Worm (Caenorhabditis elegans) whole organism, young adult: ENCODE data around the gene K12G11.6.

ENCODE experiments used
- B0019.2 ChIP-seq: fragments of 200-800 bp; sonication (Bioruptor generic); conservative IDR thresholded peaks from 2 replicates; pipeline ENCODE4 v1.3.6; 2022; ENCODE audit warnings: missing genetic modification reagents, missing genetic modification characterization, missing compliant biosample characterization
- B0035.1 ChIP-seq: sonication (generic microtip); optimal IDR thresholded peaks from 2 replicates; lab custom pipeline; 2016; ENCODE audit warnings: missing genetic modification characterization, mild to moderate bottlenecking, missing compliant biosample characterization, missing genotype, missing genetic modification reagents
- B0261.1 ChIP-seq: sonication (generic microtip); optimal IDR thresholded peaks from 2 replicates; lab custom pipeline; 2016; ENCODE audit warnings: mild to moderate bottlenecking, missing genetic modification characterization, moderate library complexity, missing compliant biosample characterization
- C06A6.2 ChIP-seq: fragments of 200-800 bp; sonication (Bioruptor generic); conservative IDR thresholded peaks from 2 replicates; pipeline ENCODE4 v1.3.6; 2022; ENCODE audit warnings: missing genetic modification characterization, missing compliant biosample characterization
- F10E7.11 ChIP-seq: sonication (generic microtip); optimal IDR thresholded peaks from 2 replicates; lab custom pipeline; 2017; ENCODE audit warnings: mild to moderate bottlenecking, missing genetic modification characterization, moderate library complexity, missing compliant biosample characterization
- K11D2.4 ChIP-seq: fragments of 200-800 bp; sonication (Bioruptor generic); IDR thresholded peaks from 2 replicates; pipeline ENCODE4 v1.3.6; 2022; ENCODE audit warnings: missing genetic modification reagents, missing genetic modification characterization, missing compliant biosample characterization
- K12H6.12 ChIP-seq: fragments of 200-800 bp; sonication (Bioruptor generic); optimal IDR thresholded peaks from 2 replicates; lab custom pipeline; 2018; ENCODE audit warnings: mild to moderate bottlenecking, missing genetic modification characterization, missing compliant biosample characterization
- Y56A3A.18 ChIP-seq: fragments of 200-800 bp; sonication (Bioruptor generic); IDR thresholded peaks from 2 replicates; pipeline ENCODE4 v1.3.6; 2022; ENCODE audit warnings: missing genetic modification reagents, missing genetic modification characterization, missing compliant biosample characterization
- Y67H2A.10 ChIP-seq: fragments of 200-800 bp; sonication (Bioruptor generic); conservative IDR thresholded peaks from 2 replicates; pipeline ENCODE4 v1.3.6; 2022; ENCODE audit warnings: missing genetic modification reagents, missing genetic modification characterization, missing compliant biosample characterization
- Y79H2A.3 ChIP-seq: fragments of 200-800 bp; sonication (Bioruptor generic); conservative IDR thresholded peaks from 2 replicates; pipeline ENCODE4 v1.3.6; 2022; ENCODE audit warnings: missing genetic modification reagents, missing genetic modification characterization, missing compliant biosample characterization
- aptf-2 ChIP-seq: fragments of 200-800 bp; sonication (Bioruptor generic); conservative IDR thresholded peaks from 2 replicates; pipeline ENCODE4 v1.3.6; 2022; ENCODE audit warnings: missing genetic modification reagents, missing genetic modification characterization, missing compliant biosample characterization
- cebp-1 ChIP-seq, 2 experiments: fragments of 200-800 bp in 1 of 2; sonication (Bioruptor generic) in 1 of 2; sonication (generic microtip) in 1 of 2; IDR thresholded peaks in 1 of 2; optimal IDR thresholded peaks in 1 of 2; 2 replicates each; pipeline versions ENCODE4 v1.3.6 to Lab custom; 2017 to 2022; ENCODE audit warnings: missing compliant biosample characterization in 2 of 2, missing genetic modification characterization in 2 of 2, mild to moderate bottlenecking in 1 of 2, missing genetic modification reagents in 1 of 2, moderate library complexity in 1 of 2
- ceh-27 ChIP-seq: fragments of 200-800 bp; sonication (Bioruptor generic); optimal IDR thresholded peaks from 2 replicates; lab custom pipeline; 2018; ENCODE audit warnings: mild to moderate bottlenecking, missing genetic modification characterization, moderate library complexity, missing compliant biosample characterization
- chd-7 ChIP-seq: sonication (generic microtip); optimal IDR thresholded peaks from 2 replicates; lab custom pipeline; 2016; ENCODE audit warnings: mild to moderate bottlenecking, missing genetic modification characterization, moderate library complexity, missing compliant biosample characterization
- die-1 ChIP-seq: sonication (generic microtip); optimal IDR thresholded peaks from 2 replicates; lab custom pipeline; 2016; ENCODE audit warnings: missing genotype, mild to moderate bottlenecking, missing genetic modification characterization, missing compliant biosample characterization
- dox-1 ChIP-seq: fragments of 200-800 bp; sonication (Bioruptor generic); IDR thresholded peaks from 2 replicates; pipeline ENCODE4 v1.3.6; 2022; ENCODE audit warnings: missing genetic modification reagents, missing genetic modification characterization, missing compliant biosample characterization
- hmg-1.2 ChIP-seq: fragments of 200-800 bp; sonication (Bioruptor generic); IDR thresholded peaks from 2 replicates; pipeline ENCODE4 v1.3.6; 2022; ENCODE audit warnings: missing genetic modification reagents, missing genetic modification characterization, missing compliant biosample characterization
- lag-1 ChIP-seq: fragments of 200-800 bp; sonication (Bioruptor generic); IDR thresholded peaks from 2 replicates; pipeline ENCODE4 v1.3.6; 2022; ENCODE audit warnings: missing genetic modification reagents, missing genetic modification characterization, missing compliant biosample characterization
- let-526 ChIP-seq: fragments of 200-800 bp; sonication (Bioruptor generic); IDR thresholded peaks from 2 replicates; pipeline ENCODE4 v1.3.6; 2022; ENCODE audit warnings: missing genetic modification reagents, missing genetic modification characterization, missing compliant biosample characterization
- let-607 ChIP-seq, 2 experiments: fragments of 200-800 bp in 1 of 2; sonication (Bioruptor generic) in 1 of 2; sonication (generic microtip) in 1 of 2; optimal IDR thresholded peaks; 2 replicates each; lab custom pipeline; 2016 to 2018; ENCODE audit warnings: mild to moderate bottlenecking in 2 of 2, missing compliant biosample characterization in 2 of 2, missing genetic modification characterization in 2 of 2, moderate library complexity in 2 of 2, missing genotype in 1 of 2
- lin-35 ChIP-seq, 3 experiments: fragments of 150-350 bp in 2 of 3; sonication (generic microtip) in 1 of 3; optimal IDR thresholded peaks; 2 replicates each; lab custom pipeline; 2014 to 2018; ENCODE audit warnings: missing biosample characterization in 3 of 3, missing genetic modification characterization in 3 of 3, missing genetic modification reagents in 3 of 3
- lin-54 ChIP-seq: fragments of 200-800 bp; sonication (Bioruptor generic); optimal IDR thresholded peaks from 2 replicates; lab custom pipeline; 2018; ENCODE audit warnings: mild to moderate bottlenecking, missing genetic modification characterization, missing compliant biosample characterization
- lir-1 ChIP-seq: fragments of 200-800 bp; sonication (Bioruptor generic); conservative IDR thresholded peaks from 2 replicates; pipeline ENCODE4 v1.3.6; 2022; ENCODE audit warnings: missing genetic modification reagents, missing genetic modification characterization, missing compliant biosample characterization
- lsy-27 ChIP-seq: sonication (generic microtip); optimal IDR thresholded peaks from 2 replicates; lab custom pipeline; 2017; ENCODE audit warnings: missing genetic modification characterization, mild to moderate bottlenecking, missing compliant biosample characterization, antibody characterized with exemption, missing genotype, borderline replicate concordance; ENCODE audit not compliant: insufficient read depth
- madf-6 ChIP-seq: fragments of 200-800 bp; sonication (Bioruptor generic); IDR thresholded peaks from 2 replicates; pipeline ENCODE4 v1.3.6; 2022; ENCODE audit warnings: missing genetic modification reagents, missing genetic modification characterization, missing compliant biosample characterization
- mel-28 ChIP-seq: sonication (generic microtip); optimal IDR thresholded peaks from 2 replicates; lab custom pipeline; 2016; ENCODE audit warnings: borderline replicate concordance, mild to moderate bottlenecking, missing genetic modification characterization, missing compliant biosample characterization
- mxl-1 ChIP-seq: sonication (generic microtip); optimal IDR thresholded peaks from 2 replicates; lab custom pipeline; 2016; ENCODE audit warnings: missing genetic modification characterization, missing compliant biosample characterization
- nhr-179 ChIP-seq: sonication (generic microtip); optimal IDR thresholded peaks from 2 replicates; lab custom pipeline; 2016; ENCODE audit warnings: mild to moderate bottlenecking, missing genetic modification characterization, missing compliant biosample characterization
- nhr-80 ChIP-seq: sonication (generic microtip); optimal IDR thresholded peaks from 2 replicates; lab custom pipeline; 2016; ENCODE audit warnings: missing genetic modification characterization, missing compliant biosample characterization
- pha-4 ChIP-seq: fragments of 150-350 bp; sonication (generic microtip); optimal IDR thresholded peaks from 2 replicates; lab custom pipeline; 2014; ENCODE audit warnings: missing biosample characterization, missing genetic modification reagents, missing genetic modification characterization
- sdz-38 ChIP-seq: sonication (generic microtip); optimal IDR thresholded peaks from 2 replicates; lab custom pipeline; 2016; ENCODE audit warnings: missing genotype, missing genetic modification characterization, missing compliant biosample characterization
- snpc-4 ChIP-seq, 5 experiments: fragments of 150-350 bp in 1 of 5; sonication (generic microtip) in 4 of 5; optimal IDR thresholded peaks; 2 replicates each; lab custom pipeline; 2014 to 2018; ENCODE audit warnings: missing genetic modification characterization in 5 of 5, missing biosample characterization in 3 of 5, antibody characterized with exemption in 2 of 5, mild to moderate bottlenecking in 2 of 5, missing compliant biosample characterization in 2 of 5, missing genotype in 2 of 5, moderate library complexity in 2 of 5, missing genetic modification reagents in 1 of 5
- somi-1 ChIP-seq: fragments of 200-800 bp; sonication (Bioruptor generic); optimal IDR thresholded peaks from 2 replicates; lab custom pipeline; 2018; ENCODE audit warnings: mild to moderate bottlenecking, missing genetic modification characterization, missing compliant biosample characterization
- sptf-2 ChIP-seq: fragments of 200-800 bp; sonication (Bioruptor generic); optimal IDR thresholded peaks from 2 replicates; lab custom pipeline; 2018; ENCODE audit warnings: mild to moderate bottlenecking, missing genetic modification characterization, missing compliant biosample characterization
- tlf-1 ChIP-seq: fragments of 200-800 bp; sonication (Bioruptor generic); optimal IDR thresholded peaks from 2 replicates; lab custom pipeline; 2018; ENCODE audit warnings: mild to moderate bottlenecking, missing genetic modification characterization, missing compliant biosample characterization
- ztf-22 ChIP-seq: fragments of 200-800 bp; sonication (Bioruptor generic); optimal IDR thresholded peaks from 2 replicates; lab custom pipeline; 2018; ENCODE audit warnings: mild to moderate bottlenecking, missing genetic modification characterization, moderate library complexity, missing compliant biosample characterization
- ztf-25 ChIP-seq: fragments of 200-800 bp; sonication (Bioruptor generic); IDR thresholded peaks from 2 replicates; pipeline ENCODE4 v1.3.6; 2022; ENCODE audit warnings: missing genetic modification reagents, missing genetic modification characterization, missing compliant biosample characterization
- ztf-26 ChIP-seq: sonication (generic microtip); optimal IDR thresholded peaks from 2 replicates; lab custom pipeline; 2017; ENCODE audit warnings: missing genetic modification characterization, missing compliant biosample characterization
- ztf-28 ChIP-seq: fragments of 200-800 bp; sonication (Bioruptor generic); IDR thresholded peaks from 2 replicates; pipeline ENCODE4 v1.3.6; 2022; ENCODE audit warnings: missing genetic modification reagents, missing genetic modification characterization, missing compliant biosample characterization
- ztf-3 ChIP-seq: fragments of 200-800 bp; sonication (Bioruptor generic); optimal IDR thresholded peaks from 2 replicates; lab custom pipeline; 2018; ENCODE audit warnings: mild to moderate bottlenecking, missing genetic modification characterization, missing compliant biosample characterization

K12G11.6 gene

DNA sequence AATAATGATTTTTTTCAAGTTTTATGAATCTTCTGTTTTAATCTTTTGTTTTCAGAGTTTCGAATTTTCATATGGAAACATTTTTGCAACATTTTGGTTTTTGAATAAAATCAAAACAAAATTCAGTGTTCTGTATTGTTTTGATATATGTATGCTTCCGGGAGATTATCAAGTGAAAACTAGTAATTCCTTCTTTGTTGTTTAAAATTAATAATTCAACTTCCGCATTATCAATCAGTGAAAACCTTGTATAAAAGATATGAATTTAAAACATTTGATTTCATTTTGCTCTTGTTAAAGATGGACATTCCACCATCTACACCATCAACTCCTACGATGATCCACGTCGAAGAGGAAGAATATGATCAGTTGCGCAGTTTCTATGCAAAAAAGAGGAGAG lies 14.4 kb upstream of the K12G11.6 start, which contains the start of gene sulp-5 (continued):
- TF ChIP-seq ztf-22 = no peak
- no peak for TF ChIP-seq hmg-1.2

DNA sequence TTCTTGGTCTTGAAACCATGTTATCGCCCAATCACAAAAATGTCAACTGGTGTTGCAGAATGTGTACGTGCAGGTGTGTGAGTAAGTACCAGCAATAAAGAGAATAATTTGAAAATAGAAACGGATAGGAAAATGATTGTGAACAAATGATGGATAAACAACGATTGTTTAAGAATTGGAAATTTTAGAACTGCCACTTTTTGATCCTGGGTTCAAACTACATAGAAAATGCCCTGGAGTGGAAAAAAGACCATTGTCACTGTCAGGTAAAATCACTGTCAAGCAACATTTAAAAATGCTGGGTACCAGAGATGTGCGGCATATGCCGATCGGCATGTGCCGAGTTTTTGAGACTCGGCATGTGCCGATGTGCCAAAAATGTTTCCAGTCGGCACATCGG lies 10.9 kb upstream of the K12G11.6 start:
- TF ChIP-seq dox-1 (GFP tag; lab: Robert Waterston, UW) = no peak
- no peak for TF ChIP-seq B0035.1
- TF ChIP-seq aptf-2 (GFP tag; lab: Robert Waterston, UW) = no peak
- TF ChIP-seq lin-35 (GFP tag; optimal IDR thresholded peaks at IDR 0.05; lab: Kevin White, UChicago) = no peak
- TF ChIP-seq sdz-38 (tag; lab: Kevin White, UChicago) = no peak
- TF ChIP-seq ztf-25 (GFP tag; lab: Robert Waterston, UW) = no peak
- TF ChIP-seq F10E7.11 = no peak
- no peak for TF ChIP-seq B0261.1 (tag; lab: Kevin White, UChicago)
- TF ChIP-seq B0019.2 (GFP tag; lab: Robert Waterston, UW) = no peak
- TF ChIP-seq mxl-1 (tag; lab: Kevin White, UChicago) = no peak

DNA sequence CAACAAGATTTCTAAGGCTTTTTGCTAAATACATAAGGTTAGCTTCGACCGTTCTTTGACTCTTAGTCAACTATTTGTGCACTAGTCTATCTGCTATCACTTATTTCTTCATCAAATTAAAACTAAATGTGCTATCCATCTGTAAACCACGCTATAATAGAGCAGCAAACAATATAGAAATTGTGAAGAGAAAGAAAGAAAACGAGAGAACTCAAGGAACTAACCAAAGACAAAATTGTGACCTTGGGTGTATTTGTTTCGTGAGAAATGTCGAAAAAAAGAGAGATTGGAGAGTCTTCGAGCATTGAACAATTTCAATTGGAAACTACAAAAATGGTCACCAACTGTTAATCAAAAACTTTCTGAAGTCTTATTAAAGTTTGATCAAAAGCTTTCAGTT lies 9.0 kb upstream of the K12G11.6 start:
- TF ChIP-seq pha-4 (tag; lab: Kevin White, UChicago) (peak; percentile 33), nhr-179 (no peak), chd-7 (tag; lab: Kevin White, UChicago) (no peak), K11D2.4 (GFP tag; lab: Robert Waterston, UW) (no peak), nhr-80 (tag; lab: Kevin White, UChicago) (peak; percentile 75), lag-1 (GFP tag; lab: Robert Waterston, UW) (no peak), Y67H2A.10 (GFP tag; lab: Robert Waterston, UW) (no peak), mel-28 (tag; lab: Kevin White, UChicago) (no peak), B0261.1 (tag; lab: Kevin White, UChicago) (no peak), lir-1 (GFP tag; lab: Robert Waterston, UW) (no peak)

DNA sequence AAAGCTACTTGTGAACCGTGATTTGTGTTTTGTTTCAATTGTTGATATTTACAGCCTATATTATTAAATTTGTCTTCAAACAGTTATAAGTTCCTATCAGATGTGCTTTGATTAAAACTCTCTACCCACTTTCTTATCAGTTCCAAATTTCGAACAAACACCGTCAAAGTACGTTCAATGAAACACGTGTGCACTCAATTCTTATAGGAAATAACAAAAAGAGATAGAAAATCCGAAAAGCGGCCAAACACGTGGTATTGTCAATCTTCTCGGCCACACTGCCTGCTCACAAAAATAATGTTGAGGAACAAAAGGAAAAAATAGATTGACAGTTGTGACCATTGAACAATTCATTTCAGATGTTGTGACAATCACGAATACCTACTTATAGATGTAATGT lies 8.2 kb upstream of the K12G11.6 start:
- no peak for TF ChIP-seq dox-1 (GFP tag; lab: Robert Waterston, UW)
- TF ChIP-seq Y56A3A.18 = no peak
- TF ChIP-seq ztf-22 = peak; percentile 51
- TF ChIP-seq nhr-80 (tag; lab: Kevin White, UChicago) = peak; percentile 72
- no peak for TF ChIP-seq mxl-1 (tag; lab: Kevin White, UChicago)
- no peak for TF ChIP-seq sptf-2
- TF ChIP-seq C06A6.2 = 0 out of 2 replicates have a peak, but pooled peaks have one; percentile 13
- TF ChIP-seq let-607 (tag; optimal IDR thresholded peaks at IDR 0.05; lab: Kevin White, UChicago) = peak in 1 of 2 experiments; percentile 45
- TF ChIP-seq K12H6.12 (tag; lab: Kevin White, UChicago) = peak; percentile 9
- no peak for TF ChIP-seq die-1 (tag; lab: Kevin White, UChicago)
- no peak for TF ChIP-seq ztf-3 (GFP tag; lab: Kevin White, UChicago)
- TF ChIP-seq snpc-4 (GFP tag; optimal IDR thresholded peaks at IDR 0.05; lab: Kevin White, UChicago) = no peak
- TF ChIP-seq snpc-4 (tag; optimal IDR thresholded peaks at IDR 0.05; lab: Kevin White, UChicago) = peak in 2 of 4 experiments; percentile 3 to 66
- TF ChIP-seq K11D2.4 (GFP tag; lab: Robert Waterston, UW) = 0 out of 2 replicates have a peak, but pooled peaks have one; percentile 41
- TF ChIP-seq somi-1 (GFP tag; lab: Kevin White, UChicago) = peak; percentile 73
- TF ChIP-seq lsy-27 (tag; lab: Kevin White, UChicago) = no peak
- TF ChIP-seq Y79H2A.3 (GFP tag; lab: Robert Waterston, UW) = no peak
- no peak for TF ChIP-seq madf-6 (GFP tag; lab: Robert Waterston, UW)
- peak; percentile 47 for TF ChIP-seq pha-4 (tag; lab: Kevin White, UChicago)
- no peak for TF ChIP-seq cebp-1 (GFP tag; IDR thresholded peaks at IDR 0.05; lab: Robert Waterston, UW)
- peak; percentile 70 for TF ChIP-seq cebp-1 (tag; optimal IDR thresholded peaks at IDR 0.05; lab: Kevin White, UChicago)
- no peak for TF ChIP-seq lin-35 (GFP tag; optimal IDR thresholded peaks at IDR 0.05; lab: Kevin White, UChicago)
- TF ChIP-seq ztf-26 = peak; percentile 63
- no peak for TF ChIP-seq ceh-27
- TF ChIP-seq tlf-1 = peak; percentile 43
- TF ChIP-seq let-526 (GFP tag; lab: Robert Waterston, UW) = peak; percentile 30; the same call in 1 of the 2 replicates
- TF ChIP-seq lin-54 (GFP tag; lab: Kevin White, UChicago) = peak; percentile 18
- no peak for TF ChIP-seq ztf-28 (GFP tag; lab: Robert Waterston, UW)
- peak; percentile 49 for TF ChIP-seq chd-7 (tag; lab: Kevin White, UChicago)
- no peak for TF ChIP-seq sdz-38 (tag; lab: Kevin White, UChicago)
